Worm (Caenorhabditis elegans): ENCODE measurements around the gene C45G9.4.
"Not testable (repeated sequence)": the region's sequence is repeated elsewhere in the genome, so short reads cannot be mapped to it uniquely, and the experiment has no call there.

The C45G9.4 gene

ce11 chrIII:5062406-5062805, at the start of gene C45G9.4:
TSS of gene C45G9.4 (plus strand) at chrIII:5062706.
- TF ChIP-seq elt-1 (tag; optimal IDR thresholded peaks at IDR 0.05); lin-13 (GFP tag; optimal IDR thresholded peaks at IDR 0.05); snpc-4 (tag; optimal IDR thresholded peaks at IDR 0.05): not testable (repeated sequence)

ce11 chrIII:5013915-5014346, 48.6 kb upstream of the C45G9.4 start:
- no peak for TF ChIP-seq nhr-12 (tag; optimal IDR thresholded peaks at IDR 0.05)
- TF ChIP-seq crh-2 (tag; optimal IDR thresholded peaks at IDR 0.05) = peak; percentile 95
- peak; percentile 70 for TF ChIP-seq ceh-82 (tag; optimal IDR thresholded peaks at IDR 0.05)
- peak; percentile 89 for TF ChIP-seq sem-4 (tag; optimal IDR thresholded peaks at IDR 0.05)
- peak; percentile 98 for TF ChIP-seq nhr-129 (tag; optimal IDR thresholded peaks at IDR 0.05)
- TF ChIP-seq nhr-21 (tag; optimal IDR thresholded peaks at IDR 0.05) = peak; percentile 68
- TF ChIP-seq alr-1 (tag; optimal IDR thresholded peaks at IDR 0.05) = peak; percentile 88
- peak; percentile 91 for TF ChIP-seq unc-55 (GFP tag; optimal IDR thresholded peaks at IDR 0.05)
- peak; percentile 71 for TF ChIP-seq sma-3 (GFP tag; optimal IDR thresholded peaks at IDR 0.05)
- TF ChIP-seq blmp-1 (tag; optimal IDR thresholded peaks at IDR 0.05; ENCODE audit: insufficient read depth) = peak; percentile 17
- peak; percentile 79 for TF ChIP-seq ztf-4 (tag; optimal IDR thresholded peaks at IDR 0.05)
- peak; percentile 94 for TF ChIP-seq F13H6.1 (tag; optimal IDR thresholded peaks at IDR 0.05)
- peak; percentile 65 for TF ChIP-seq nhr-10 (tag; optimal IDR thresholded peaks at IDR 0.05)
- TF ChIP-seq lin-11 (tag; optimal IDR thresholded peaks at IDR 0.05) = peak; percentile 84
- no peak for TF ChIP-seq unc-62 (GFP tag; optimal IDR thresholded peaks at IDR 0.05)
- TF ChIP-seq sma-9 (GFP tag; optimal IDR thresholded peaks at IDR 0.05) = peak; percentile 58
- TF ChIP-seq sma-9 (tag; optimal IDR thresholded peaks at IDR 0.05) = no peak
- TF ChIP-seq mbf-1 (tag; optimal IDR thresholded peaks at IDR 0.05) = no peak
- no peak for TF ChIP-seq ZK546.5 (tag; optimal IDR thresholded peaks at IDR 0.05)
- TF ChIP-seq lin-13 (GFP tag; optimal IDR thresholded peaks at IDR 0.05) = peak; percentile 86
- TF ChIP-seq C34F6.9 (tag; optimal IDR thresholded peaks at IDR 0.05) = peak; percentile 97
- TF ChIP-seq ztf-11 (tag; optimal IDR thresholded peaks at IDR 0.05) = no peak
- TF ChIP-seq ceh-16 (tag; optimal IDR thresholded peaks at IDR 0.05) = peak; percentile 80
- TF ChIP-seq skn-1 (tag; optimal IDR thresholded peaks at IDR 0.05) = no peak
- peak; percentile 74 for TF ChIP-seq Y55F3AM.14 (GFP tag; optimal IDR thresholded peaks at IDR 0.05)
- no peak for TF ChIP-seq ama-1 (optimal IDR thresholded peaks at IDR 0.05)
- TF ChIP-seq fos-1 (tag; optimal IDR thresholded peaks at IDR 0.05) = peak; percentile 91
- no peak for TF ChIP-seq elt-3 (tag; optimal IDR thresholded peaks at IDR 0.05)
- TF ChIP-seq snpc-4 (tag; optimal IDR thresholded peaks at IDR 0.05) = peak; percentile 45
- TF ChIP-seq unc-39 (tag; optimal IDR thresholded peaks at IDR 0.05) = no peak
- TF ChIP-seq R02D3.7 (tag; optimal IDR thresholded peaks at IDR 0.05) = no peak
- TF ChIP-seq mdl-1 (tag; optimal IDR thresholded peaks at IDR 0.05) = peak; percentile 26 to 71
- TF ChIP-seq zag-1 (tag; optimal IDR thresholded peaks at IDR 0.05) = peak; percentile 91
- TF ChIP-seq egl-27 (tag; optimal IDR thresholded peaks at IDR 0.05) = peak; percentile 58
- TF ChIP-seq lsy-2 (tag; optimal IDR thresholded peaks at IDR 0.05) = peak; percentile 69 to 90
- TF ChIP-seq nhr-6 (tag; optimal IDR thresholded peaks at IDR 0.05) = peak; percentile 77
- peak; percentile 68 for TF ChIP-seq gmeb-1 (tag; optimal IDR thresholded peaks at IDR 0.05)
- TF ChIP-seq mab-5 (tag; optimal IDR thresholded peaks at IDR 0.05) = peak; percentile 76
- peak; percentile 82 for TF ChIP-seq nhr-25 (tag; optimal IDR thresholded peaks at IDR 0.05)

ce11 chrIII:5017550-5017949, 45.0 kb upstream of the C45G9.4 start, which contains the start of gene larp-1:
TSS of gene larp-1 (minus strand) at chrIII:5017650.
- TF ChIP-seq peb-1 (tag; optimal IDR thresholded peaks at IDR 0.05) (no peak), R02D3.7 (tag; optimal IDR thresholded peaks at IDR 0.05) (no peak), sma-3 (GFP tag; optimal IDR thresholded peaks at IDR 0.05) (no peak), skn-1 (tag; optimal IDR thresholded peaks at IDR 0.05) (no peak), F13H6.1 (tag; optimal IDR thresholded peaks at IDR 0.05) (no peak), nhr-129 (tag; optimal IDR thresholded peaks at IDR 0.05) (no peak), mab-5 (tag; optimal IDR thresholded peaks at IDR 0.05) (no peak), lin-13 (GFP tag; optimal IDR thresholded peaks at IDR 0.05) (no peak), zag-1 (tag; optimal IDR thresholded peaks at IDR 0.05) (no peak), egl-27 (tag; optimal IDR thresholded peaks at IDR 0.05) (no peak), ama-1 (optimal IDR thresholded peaks at IDR 0.05) (no peak), gmeb-1 (tag; optimal IDR thresholded peaks at IDR 0.05) (no peak), sem-4 (tag; optimal IDR thresholded peaks at IDR 0.05) (no peak), lsy-2 (tag; optimal IDR thresholded peaks at IDR 0.05) (no peak), ztf-11 (tag; optimal IDR thresholded peaks at IDR 0.05) (no peak), mdl-1 (tag; optimal IDR thresholded peaks at IDR 0.05) (no peak), ceh-16 (tag; optimal IDR thresholded peaks at IDR 0.05) (no peak), aly-2 (tag; optimal IDR thresholded peaks at IDR 0.05) (no peak)
